Worm (Caenorhabditis elegans): ENCODE results near the gene gpa-9.

The gpa-9 gene

ce11 chrV:12599510-12600242 is 49.4 kb downstream of the gpa-9 start, which contains the start of gene C14C10.5 (continued):
- TF ChIP-seq dsc-1 (tag; optimal IDR thresholded peaks at IDR 0.05): peak; percentile 51
- TF ChIP-seq unc-98 (GFP tag; IDR thresholded peaks at IDR 0.05): no peak
- TF ChIP-seq ceh-82 (tag; optimal IDR thresholded peaks at IDR 0.05): no peak
- TF ChIP-seq zip-4 (GFP tag; optimal IDR thresholded peaks at IDR 0.05): no peak
- TF ChIP-seq elt-3 (tag; optimal IDR thresholded peaks at IDR 0.05): no peak
- TF ChIP-seq nhr-237 (tag; optimal IDR thresholded peaks at IDR 0.05): no peak
- no peak for TF ChIP-seq mef-2 (tag; optimal IDR thresholded peaks at IDR 0.05)
- TF ChIP-seq nhr-71 (tag; optimal IDR thresholded peaks at IDR 0.05): no peak
- TF ChIP-seq efl-1 (optimal IDR thresholded peaks at IDR 0.05): no peak
- peak in 1 of 2 experiments; percentile 62 for TF ChIP-seq efl-1 (GFP tag; optimal IDR thresholded peaks at IDR 0.05 in 1 of 2)
- TF ChIP-seq nhr-84 (tag; optimal IDR thresholded peaks at IDR 0.05): no peak
- TF ChIP-seq nhr-19 (GFP tag; conservative IDR thresholded peaks at IDR 0.05): no peak
- TF ChIP-seq nhr-12 (tag; optimal IDR thresholded peaks at IDR 0.05): no peak
- no peak for TF ChIP-seq nhr-76 (tag; optimal IDR thresholded peaks at IDR 0.05)
- TF ChIP-seq lin-35 (GFP tag; optimal IDR thresholded peaks at IDR 0.05): peak in 1 of 2 experiments; percentile 19
- TF ChIP-seq sup-37 (GFP tag; optimal IDR thresholded peaks at IDR 0.05): no peak
- TF ChIP-seq dpl-1 (GFP tag; optimal IDR thresholded peaks at IDR 0.05): no peak
- TF ChIP-seq snpc-4 (tag; optimal IDR thresholded peaks at IDR 0.05): no peak
- TF ChIP-seq nhr-20 (tag; optimal IDR thresholded peaks at IDR 0.05): peak; percentile 14
- TF ChIP-seq lsy-2 (tag; optimal IDR thresholded peaks at IDR 0.05): peak in 1 of 2 experiments; percentile 42
- no peak for TF ChIP-seq irx-1 (tag; optimal IDR thresholded peaks at IDR 0.05)

ce11 chrV:12599110-12599509 is 50.0 kb downstream of the gpa-9 start, which contains the start of the genes C14C10.10 and ril-2:
Gene C14C10.10, minus strand, starts transcription at chrV:12599128.
Gene ril-2, minus strand, starts transcription at chrV:12599157.
- TF ChIP-seq hlh-17 (GFP tag; optimal IDR thresholded peaks at IDR 0.05; ENCODE audit: borderline replicate concordance): no peak
- no peak for TF ChIP-seq ama-1 (optimal IDR thresholded peaks at IDR 0.05)
- peak; percentile 24 for TF ChIP-seq snpc-4 (tag; optimal IDR thresholded peaks at IDR 0.05)
- TF ChIP-seq nhr-19 (GFP tag; conservative IDR thresholded peaks at IDR 0.05): no peak
- TF ChIP-seq efl-3 (GFP tag; optimal IDR thresholded peaks at IDR 0.05): no peak
- peak; percentile 30 to 33 for TF ChIP-seq efl-1 (optimal IDR thresholded peaks at IDR 0.05)
- TF ChIP-seq efl-1 (GFP tag; optimal IDR thresholded peaks at IDR 0.05 in 1 of 2): peak; percentile 51 to 94
- no peak for TF ChIP-seq pag-3 (tag; optimal IDR thresholded peaks at IDR 0.05; ENCODE audit: borderline replicate concordance, insufficient read depth)
- no peak for TF ChIP-seq C04F5.9 (tag; optimal IDR thresholded peaks at IDR 0.05)
- peak; percentile 43 for TF ChIP-seq snu-23 (GFP tag; optimal IDR thresholded peaks at IDR 0.05)
- TF ChIP-seq swsn-7 (tag; optimal IDR thresholded peaks at IDR 0.05): peak; percentile 15
- TF ChIP-seq lin-35 (GFP tag; optimal IDR thresholded peaks at IDR 0.05): peak in 1 of 2 experiments; percentile 34
- TF ChIP-seq xbp-1 (tag; optimal IDR thresholded peaks at IDR 0.05): peak; percentile 13
- peak; percentile 28 for TF ChIP-seq rnt-1 (tag; optimal IDR thresholded peaks at IDR 0.05)
- TF ChIP-seq F16B12.6 (tag; optimal IDR thresholded peaks at IDR 0.05): peak; percentile 84
- peak in 2 of 3 experiments; percentile 43 to 45 for TF ChIP-seq dpl-1 (GFP tag; optimal IDR thresholded peaks at IDR 0.05)
- peak; percentile 49 for TF ChIP-seq nhr-47 (tag; optimal IDR thresholded peaks at IDR 0.05)
- peak in 2 of 3 experiments; percentile 13 to 32 for TF ChIP-seq ceh-82 (tag; optimal IDR thresholded peaks at IDR 0.05)
- peak; percentile 13 for TF ChIP-seq aly-2 (tag; optimal IDR thresholded peaks at IDR 0.05)
- TF ChIP-seq irx-1 (tag; optimal IDR thresholded peaks at IDR 0.05): peak; percentile 36
- TF ChIP-seq tbx-2 (tag; optimal IDR thresholded peaks at IDR 0.05): peak; percentile 0
- TF ChIP-seq mep-1 (tag; optimal IDR thresholded peaks at IDR 0.05): peak; percentile 65
- TF ChIP-seq ztf-4 (tag; optimal IDR thresholded peaks at IDR 0.05): no peak
- TF ChIP-seq zip-4 (GFP tag; optimal IDR thresholded peaks at IDR 0.05): no peak
- peak; percentile 4 to 51 for TF ChIP-seq lsy-2 (tag; optimal IDR thresholded peaks at IDR 0.05)
- no peak for TF ChIP-seq isw-1 (GFP tag; IDR thresholded peaks at IDR 0.05)
- peak; percentile 47 for TF ChIP-seq nhr-71 (tag; optimal IDR thresholded peaks at IDR 0.05)
- TF ChIP-seq lin-14 (GFP tag; optimal IDR thresholded peaks at IDR 0.05): peak; percentile 56
- TF ChIP-seq C34B4.2 (tag; optimal IDR thresholded peaks at IDR 0.05): no peak
- TF ChIP-seq fos-1 (tag; optimal IDR thresholded peaks at IDR 0.05): no peak

Data from whole organism, L1 larva.